Worm (Caenorhabditis elegans): ENCODE data around the gene Y4C6B.4.

Y4C6B.4 gene

DNA sequence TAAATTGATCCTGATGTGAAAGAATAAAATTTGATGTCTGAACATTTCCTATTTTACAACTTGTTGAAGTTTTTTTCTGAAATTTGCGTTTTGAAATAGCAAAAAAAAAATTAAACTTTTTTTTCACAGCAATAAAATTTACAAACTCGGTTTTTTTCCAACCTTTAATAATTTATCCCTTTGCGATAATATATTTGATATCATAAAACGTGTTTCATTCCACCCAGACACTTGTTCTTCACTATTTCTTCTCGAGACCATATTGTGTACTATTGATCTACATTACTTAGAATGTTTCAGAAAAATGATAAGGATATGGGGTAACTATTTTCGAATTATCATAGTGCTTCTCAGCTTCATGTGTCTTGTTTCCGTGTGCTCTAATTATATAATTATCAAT lies at the start of gene Y4C6B.4:
Gene Y4C6B.4 (plus strand): TSS at position 301 of the 400 bp plus-strand sequence.
- TF ChIP-seq pax-3 (tag; optimal IDR thresholded peaks at IDR 0.05) (no peak), fkh-10 (GFP tag; optimal IDR thresholded peaks at IDR 0.05) (no peak), unc-62 (GFP tag; optimal IDR thresholded peaks at IDR 0.05) (no peak), zip-4 (GFP tag; optimal IDR thresholded peaks at IDR 0.05) (no peak), dpl-1 (GFP tag; optimal IDR thresholded peaks at IDR 0.05) (no peak), rnt-1 (tag; optimal IDR thresholded peaks at IDR 0.05) (no peak), F16B12.6 (tag; optimal IDR thresholded peaks at IDR 0.05) (no peak), fkh-8 (tag; optimal IDR thresholded peaks at IDR 0.05) (no peak), ces-1 (GFP tag; optimal IDR thresholded peaks at IDR 0.05) (no peak), elt-3 (tag; optimal IDR thresholded peaks at IDR 0.05) (no peak), alr-1 (tag; optimal IDR thresholded peaks at IDR 0.05; ENCODE audit: borderline replicate concordance) (no peak), sox-4 (tag; optimal IDR thresholded peaks at IDR 0.05) (no peak), mdl-1 (tag; optimal IDR thresholded peaks at IDR 0.05) (no peak), snu-23 (GFP tag; optimal IDR thresholded peaks at IDR 0.05) (no peak), ceh-82 (tag; optimal IDR thresholded peaks at IDR 0.05) (no peak), efl-1 (optimal IDR thresholded peaks at IDR 0.05) (no peak), efl-1 (GFP tag; optimal IDR thresholded peaks at IDR 0.05 in 1 of 2) (no peak), sptf-1 (tag; optimal IDR thresholded peaks at IDR 0.05) (no peak), C16A3.4 (tag; optimal IDR thresholded peaks at IDR 0.05) (no peak), isw-1 (GFP tag; IDR thresholded peaks at IDR 0.05) (no peak)

DNA sequence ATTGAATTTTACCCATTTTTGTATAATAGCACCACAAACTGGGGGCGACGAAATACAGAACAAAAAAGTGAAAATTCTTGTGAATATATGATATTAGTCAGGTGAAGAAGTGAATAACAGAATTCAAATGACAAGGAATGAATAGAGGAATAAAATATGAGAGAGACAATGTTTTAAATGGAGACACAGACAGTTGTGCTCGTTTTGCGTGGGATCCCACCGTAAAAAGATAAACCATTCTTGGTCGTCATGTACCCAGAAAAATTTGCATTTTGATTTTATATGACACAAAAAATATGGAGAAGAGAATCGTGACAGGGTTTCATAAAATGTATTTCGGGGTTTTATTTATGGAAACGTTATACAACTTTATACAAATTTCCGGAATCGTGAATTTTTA lies 48.5 kb upstream of the Y4C6B.4 start, which contains the start of gene F36H12.17:
Gene F36H12.17 (minus strand): TSS at position 101 of the 400 bp plus-strand sequence.
- TF ChIP-seq nhr-77 (tag; optimal IDR thresholded peaks at IDR 0.05) = no peak
- no peak for TF ChIP-seq lin-35 (GFP tag; optimal IDR thresholded peaks at IDR 0.05)
- TF ChIP-seq C16A3.4 (tag; optimal IDR thresholded peaks at IDR 0.05) = no peak
- TF ChIP-seq nhr-237 (tag; optimal IDR thresholded peaks at IDR 0.05) = no peak
- TF ChIP-seq nhr-20 (tag; optimal IDR thresholded peaks at IDR 0.05) = no peak
- TF ChIP-seq pax-3 (tag; optimal IDR thresholded peaks at IDR 0.05) = no peak
- TF ChIP-seq irx-1 (tag; optimal IDR thresholded peaks at IDR 0.05) = no peak
- TF ChIP-seq skn-1 (tag; optimal IDR thresholded peaks at IDR 0.05) = no peak
- no peak for TF ChIP-seq mdl-1 (tag; optimal IDR thresholded peaks at IDR 0.05)
- no peak for TF ChIP-seq ztf-11 (tag; optimal IDR thresholded peaks at IDR 0.05)
- TF ChIP-seq unc-86 (tag; optimal IDR thresholded peaks at IDR 0.05) = no peak
- no peak for TF ChIP-seq grh-1 (GFP tag; IDR thresholded peaks at IDR 0.05)
- TF ChIP-seq alr-1 (tag; optimal IDR thresholded peaks at IDR 0.05; ENCODE audit: borderline replicate concordance) = no peak

DNA sequence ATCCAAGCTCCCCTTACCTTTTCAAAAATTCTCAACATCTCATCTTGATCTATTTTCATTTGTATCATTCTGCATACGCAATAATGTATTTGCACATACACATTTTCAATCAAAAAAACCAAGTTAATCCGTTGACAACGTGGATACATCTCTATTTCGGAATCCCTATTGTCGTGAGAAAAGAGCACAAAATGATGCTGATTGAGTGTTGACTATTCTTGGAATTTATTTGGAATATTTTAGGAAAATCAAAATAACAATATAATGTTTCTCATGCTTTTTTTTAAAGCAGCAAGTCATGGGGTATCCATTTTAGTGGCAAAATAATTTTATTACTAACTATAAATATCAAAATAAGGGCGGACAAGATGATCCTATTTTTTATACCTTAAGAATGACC lies 44.8 kb upstream of the Y4C6B.4 start:
- no peak for TF ChIP-seq mdl-1 (tag; optimal IDR thresholded peaks at IDR 0.05)
- TF ChIP-seq egl-27 (tag; optimal IDR thresholded peaks at IDR 0.05) = no peak
- peak; percentile 58 for TF ChIP-seq fkh-8 (tag; optimal IDR thresholded peaks at IDR 0.05)
- peak; percentile 52 for TF ChIP-seq pax-3 (tag; optimal IDR thresholded peaks at IDR 0.05)
- TF ChIP-seq sox-4 (tag; optimal IDR thresholded peaks at IDR 0.05) = peak; percentile 2
- TF ChIP-seq dsc-1 (tag; optimal IDR thresholded peaks at IDR 0.05) = peak; percentile 81

DNA sequence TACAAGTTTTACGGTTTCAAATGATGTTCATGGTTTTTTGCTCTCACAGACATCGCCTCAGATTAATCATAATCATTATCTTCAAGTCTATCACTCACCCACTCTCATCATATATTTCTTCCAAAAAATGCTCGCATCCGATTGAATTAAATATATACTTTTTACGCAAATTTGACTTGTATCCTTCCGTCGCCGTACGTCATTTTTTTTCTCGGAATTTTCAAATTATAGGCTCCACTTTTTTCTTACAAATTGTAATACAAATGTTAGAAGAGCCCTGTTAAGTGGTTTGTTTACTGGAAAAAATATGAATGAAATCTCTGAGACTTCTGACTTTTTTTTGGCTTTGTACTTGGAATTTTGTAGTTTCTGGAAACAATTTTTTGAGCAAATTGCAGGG lies 39.1 kb upstream of the Y4C6B.4 start:
- no peak for TF ChIP-seq dpl-1 (GFP tag; optimal IDR thresholded peaks at IDR 0.05)
- TF ChIP-seq lsy-2 (tag; optimal IDR thresholded peaks at IDR 0.05) = no peak
- TF ChIP-seq mdl-1 (tag; optimal IDR thresholded peaks at IDR 0.05) = no peak
- TF ChIP-seq lin-39 (tag; optimal IDR thresholded peaks at IDR 0.05) = no peak
- no peak for TF ChIP-seq elt-2 (tag; optimal IDR thresholded peaks at IDR 0.05)
- TF ChIP-seq mab-9 (GFP tag; IDR thresholded peaks at IDR 0.05) = no peak
- TF ChIP-seq ceh-8 (GFP tag; optimal IDR thresholded peaks at IDR 0.05) = no peak
- TF ChIP-seq vab-15 (tag; optimal IDR thresholded peaks at IDR 0.05) = no peak
- TF ChIP-seq elt-3 (tag; optimal IDR thresholded peaks at IDR 0.05) = no peak
- TF ChIP-seq fkh-8 (tag; optimal IDR thresholded peaks at IDR 0.05) = peak; percentile 46
- no peak for TF ChIP-seq lin-14 (GFP tag; optimal IDR thresholded peaks at IDR 0.05)
- TF ChIP-seq sup-37 (GFP tag; optimal IDR thresholded peaks at IDR 0.05) = no peak
- TF ChIP-seq skn-1 (tag; optimal IDR thresholded peaks at IDR 0.05) = no peak
- no peak for TF ChIP-seq unc-130 (tag; optimal IDR thresholded peaks at IDR 0.05)
- TF ChIP-seq blmp-1 (tag; optimal IDR thresholded peaks at IDR 0.05) = no peak
- TF ChIP-seq nhr-76 (tag; optimal IDR thresholded peaks at IDR 0.05) = no peak
- TF ChIP-seq hlh-17 (GFP tag; optimal IDR thresholded peaks at IDR 0.05; ENCODE audit: borderline replicate concordance) = no peak
- no peak for TF ChIP-seq mep-1 (tag; optimal IDR thresholded peaks at IDR 0.05)
- TF ChIP-seq ztf-11 (tag; optimal IDR thresholded peaks at IDR 0.05) = no peak
- TF ChIP-seq ces-1 (GFP tag; optimal IDR thresholded peaks at IDR 0.05) = no peak
- TF ChIP-seq egl-27 (tag; optimal IDR thresholded peaks at IDR 0.05) = no peak
- no peak for TF ChIP-seq tlp-1 (tag; optimal IDR thresholded peaks at IDR 0.05)
- TF ChIP-seq ceh-63 (GFP tag; optimal IDR thresholded peaks at IDR 0.05) = no peak
- no peak for TF ChIP-seq unc-98 (GFP tag; IDR thresholded peaks at IDR 0.05)
